Worm (Caenorhabditis elegans) whole organism, L3 larva: ENCODE measurements around the gene T10D4.1.

Experiments used
- aly-2 ChIP-seq: fragments of 150-350 bp; optimal IDR thresholded peaks from 2 replicates; lab custom pipeline; 2014; ENCODE audit warnings: missing biosample characterization, missing genetic modification characterization
- ama-1 ChIP-seq: fragments of 150-350 bp; optimal IDR thresholded peaks from 2 replicates; lab custom pipeline; 2018
- egl-27 ChIP-seq: sonication (generic microtip); optimal IDR thresholded peaks from 4 replicates; lab custom pipeline; 2017; ENCODE audit warnings: missing biosample characterization, missing genetic modification reagents, missing genetic modification characterization
- elt-3 ChIP-seq, 3 experiments: fragments of 150-350 bp in 1 of 3; sonication (generic microtip) in 2 of 3; optimal IDR thresholded peaks; 2 replicates in 2 of 3; 4 replicates in 1 of 3; lab custom pipeline; 2014 to 2017; ENCODE audit warnings: missing biosample characterization in 3 of 3, missing genetic modification characterization in 3 of 3
- fos-1 ChIP-seq: fragments of 150-350 bp; optimal IDR thresholded peaks from 2 replicates; lab custom pipeline; 2014; ENCODE audit warnings: missing biosample characterization, missing genetic modification characterization
- mdl-1 ChIP-seq: fragments of 150-350 bp; optimal IDR thresholded peaks from 2 replicates; lab custom pipeline; 2014; ENCODE audit warnings: missing biosample characterization, missing genetic modification characterization
- nfya-1 ChIP-seq: sonication (generic microtip); optimal IDR thresholded peaks from 2 replicates; lab custom pipeline; 2017; ENCODE audit warnings: missing genetic modification characterization, mild to moderate bottlenecking, missing compliant biosample characterization, antibody characterized with exemption, moderate library complexity; ENCODE audit not compliant: insufficient read depth
- nhr-237 ChIP-seq: fragments of 150-350 bp; optimal IDR thresholded peaks from 2 replicates; lab custom pipeline; 2014; ENCODE audit warnings: missing biosample characterization, missing genetic modification characterization
- pha-4 ChIP-seq: fragments of 150-350 bp; optimal IDR thresholded peaks from 2 replicates; lab custom pipeline; 2014; ENCODE audit warnings: missing biosample characterization, missing genetic modification reagents, missing genetic modification characterization
- zag-1 ChIP-seq: fragments of 150-350 bp; optimal IDR thresholded peaks from 2 replicates; lab custom pipeline; 2014; ENCODE audit warnings: missing biosample characterization, missing genetic modification characterization

- TF ChIP-seq ama-1 (lab: Kevin White, UChicago) (no peak), fos-1 (tag; lab: Kevin White, UChicago) (no peak), aly-2 (no peak), pha-4 (tag; lab: Kevin White, UChicago) (no peak), elt-3 (tag; optimal IDR thresholded peaks at IDR 0.05; lab: Kevin White, UChicago) (no peak), nfya-1 (tag; lab: Kevin White, UChicago) (no peak), egl-27 (no peak), zag-1 (tag; lab: Kevin White, UChicago) (no peak), mdl-1 (no peak), nhr-237 (tag; lab: Kevin White, UChicago) (no peak)
Measured at ce11 chrII:3100546-3100945, 49.4 kb upstream of the T10D4.1 start, which contains the start of gene srg-24.
